Fruit fly (Drosophila melanogaster) whole organism, embryonic: ENCODE measurements around the gene CG31627.
A peak's percentile ranks its signal among the peaks of the same experiment; 100 is the strongest.

Experiments used
- Atf-2 ChIP-seq: fragments of 200-800 bp; sonication (Bioruptor generic); optimal IDR thresholded peaks from 2 replicates; lab custom pipeline; 2016; ENCODE audit warnings: missing biosample characterization, missing genetic modification characterization
- Awh ChIP-seq: fragments of 200-800 bp; sonication (Bioruptor generic); IDR thresholded peaks from 2 replicates; pipeline ENCODE4, ENCODE4 v1.3.6; 2022; ENCODE audit warnings: missing biosample characterization, missing genetic modification characterization
- CG10274 ChIP-seq: fragments of 200-800 bp; sonication (Bioruptor generic); optimal IDR thresholded peaks from 3 replicates; lab custom pipeline; 2017; ENCODE audit warnings: missing biosample characterization, mild to moderate bottlenecking, missing genetic modification characterization
- CG10431 ChIP-seq: fragments of 200-800 bp; sonication (Bioruptor generic); optimal IDR thresholded peaks from 3 replicates; lab custom pipeline; 2018; ENCODE audit warnings: missing biosample characterization, mild to moderate bottlenecking, missing genetic modification characterization
- CG13296 ChIP-seq: fragments of 200-800 bp; sonication (Bioruptor generic); optimal IDR thresholded peaks from 3 replicates; lab custom pipeline; 2018; ENCODE audit warnings: missing biosample characterization, mild to moderate bottlenecking, missing genetic modification characterization
- CG13894 ChIP-seq: fragments of 200-800 bp; sonication (Bioruptor generic); optimal IDR thresholded peaks from 3 replicates; lab custom pipeline; 2018; ENCODE audit warnings: missing biosample characterization, mild to moderate bottlenecking, missing genetic modification characterization, moderate library complexity
- CG2116 ChIP-seq: fragments of 200-800 bp; sonication (Bioruptor generic); optimal IDR thresholded peaks from 3 replicates; lab custom pipeline; 2018; ENCODE audit warnings: missing biosample characterization, mild to moderate bottlenecking, missing genetic modification characterization
- CG2875 ChIP-seq: fragments of 200-800 bp; sonication (Bioruptor generic); optimal IDR thresholded peaks from 2 replicates; lab custom pipeline; 2017; ENCODE audit warnings: missing biosample characterization, mild to moderate bottlenecking, missing genetic modification characterization, missing genetic modification reagents
- CG30403 ChIP-seq: fragments of 200-800 bp; sonication (Bioruptor generic); optimal IDR thresholded peaks from 3 replicates; lab custom pipeline; 2016; ENCODE audit warnings: missing biosample characterization, missing genetic modification characterization
- CG3726 ChIP-seq: fragments of 200-800 bp; sonication (Bioruptor generic); IDR thresholded peaks from 3 replicates; pipeline ENCODE4, ENCODE4 v1.3.6; 2022; ENCODE audit warnings: missing biosample characterization, missing genetic modification characterization
- CG4820 ChIP-seq: fragments of 200-800 bp; sonication (Bioruptor generic); optimal IDR thresholded peaks from 3 replicates; lab custom pipeline; 2016; ENCODE audit warnings: missing biosample characterization, missing genetic modification characterization
- CG6254 ChIP-seq: fragments of 200-800 bp; sonication (Bioruptor generic); optimal IDR thresholded peaks from 3 replicates; lab custom pipeline; 2017; ENCODE audit warnings: mild to moderate bottlenecking, missing biosample characterization, missing genetic modification reagents, missing genetic modification characterization
- CG6813 ChIP-seq: fragments of 200-800 bp; sonication (Bioruptor generic); optimal IDR thresholded peaks from 2 replicates; lab custom pipeline; 2017; ENCODE audit warnings: missing biosample characterization, missing genetic modification characterization, mild to moderate bottlenecking, moderate library complexity, missing genetic modification reagents
- CG6854 ChIP-seq: fragments of 200-800 bp; sonication (Bioruptor generic); optimal IDR thresholded peaks from 3 replicates; lab custom pipeline; 2017; ENCODE audit warnings: missing biosample characterization, mild to moderate bottlenecking, missing genetic modification characterization
- CG8924 ChIP-seq: fragments of 200-800 bp; optimal IDR thresholded peaks from 3 replicates; lab custom pipeline; 2019; ENCODE audit warnings: missing biosample characterization, mild to moderate bottlenecking, missing genetic modification characterization, moderate library complexity
- CrebB ChIP-seq: fragments of 200-800 bp; sonication (Bioruptor generic); optimal IDR thresholded peaks from 3 replicates; lab custom pipeline; 2018; ENCODE audit warnings: missing biosample characterization, mild to moderate bottlenecking, missing genetic modification characterization
- D19A ChIP-seq: fragments of 200-800 bp; optimal IDR thresholded peaks from 3 replicates; lab custom pipeline; 2019; ENCODE audit warnings: missing biosample characterization, mild to moderate bottlenecking, missing genetic modification characterization, moderate library complexity
- Doc2 ChIP-seq: fragments of 200-800 bp; sonication (Bioruptor generic); IDR thresholded peaks from 2 replicates; pipeline ENCODE4 v1.3.6; 2022; ENCODE audit warnings: missing biosample characterization, missing genetic modification characterization
- Eip74EF ChIP-seq, 2 experiments: fragments of 200-800 bp in 1 of 2; fragments of >200 bp in 1 of 2; sonication (Bioruptor generic) in 1 of 2; optimal IDR thresholded peaks; 2 replicates each; lab custom pipeline; 2017 to 2019; ENCODE audit warnings: missing biosample characterization in 2 of 2, missing genetic modification characterization in 2 of 2, mild to moderate bottlenecking in 1 of 2, moderate library complexity in 1 of 2
- Gsc ChIP-seq: fragments of 200-800 bp; sonication (Bioruptor generic); IDR thresholded peaks from 2 replicates; pipeline ENCODE4 v1.3.6; 2022; ENCODE audit warnings: missing biosample characterization, missing genetic modification characterization
- Lim3 ChIP-seq: fragments of 200-800 bp; sonication (Bioruptor generic); IDR thresholded peaks from 2 replicates; pipeline ENCODE4 v1.3.6; 2022; ENCODE audit warnings: missing biosample characterization, missing genetic modification characterization
- MBD-R2 ChIP-seq: fragments of 200-800 bp; sonication (Bioruptor generic); IDR thresholded peaks from 2 replicates; pipeline ENCODE4 v1.3.6; 2022; ENCODE audit warnings: missing biosample characterization, missing genetic modification characterization
- Oli ChIP-seq: fragments of 200-800 bp; sonication (Bioruptor generic); optimal IDR thresholded peaks from 2 replicates; lab custom pipeline; 2018; ENCODE audit warnings: missing biosample characterization, mild to moderate bottlenecking, missing genetic modification characterization, moderate library complexity
- Usf ChIP-seq: fragments of 200-800 bp; sonication (Bioruptor generic); optimal IDR thresholded peaks from 2 replicates; lab custom pipeline; 2017; ENCODE audit warnings: missing genotype, missing biosample characterization, missing genetic modification characterization
- Vsx1 ChIP-seq: fragments of 200-800 bp; sonication (Bioruptor generic); optimal IDR thresholded peaks from 2 replicates; lab custom pipeline; 2017; ENCODE audit warnings: missing biosample characterization, mild to moderate bottlenecking, missing genetic modification characterization, missing genetic modification reagents
- YL-1 ChIP-seq: fragments of 200-800 bp; sonication (Bioruptor generic); optimal IDR thresholded peaks from 3 replicates; lab custom pipeline; 2017; ENCODE audit warnings: missing biosample characterization, mild to moderate bottlenecking, missing genetic modification characterization
- al ChIP-seq: fragments of 200-800 bp; sonication (Bioruptor generic); IDR thresholded peaks from 2 replicates; pipeline ENCODE4 v1.3.6; 2022; ENCODE audit warnings: missing biosample characterization, missing genetic modification characterization
- ap ChIP-seq: fragments of 200-800 bp; sonication (Bioruptor generic); IDR thresholded peaks from 2 replicates; pipeline ENCODE4 v1.3.6; 2022; ENCODE audit warnings: missing biosample characterization, missing genetic modification characterization
- ato ChIP-seq: fragments of 200-800 bp; sonication (Bioruptor generic); IDR thresholded peaks from 2 replicates; pipeline ENCODE4 v1.3.6; 2022; ENCODE audit warnings: missing biosample characterization, missing genetic modification characterization; ENCODE audit not compliant: partially characterized antibody
- bcd ChIP-seq: fragments of 200-800 bp; sonication (Bioruptor generic); optimal IDR thresholded peaks from 2 replicates; lab custom pipeline; 2017; ENCODE audit warnings: missing biosample characterization, mild to moderate bottlenecking, missing genetic modification characterization
- bowl ChIP-seq: fragments of 200-800 bp; sonication (Bioruptor generic); IDR thresholded peaks from 2 replicates; pipeline ENCODE4 v1.3.6; 2022; ENCODE audit warnings: missing biosample characterization, missing genetic modification characterization
- br ChIP-seq: fragments of >200 bp; optimal IDR thresholded peaks from 2 replicates; lab custom pipeline; 2017
- crp ChIP-seq, 2 experiments: fragments of 200-800 bp; sonication (Bioruptor generic); optimal IDR thresholded peaks; 2 replicates in 1 of 2; 3 replicates in 1 of 2; lab custom pipeline; 2017; ENCODE audit warnings: missing biosample characterization in 2 of 2, missing genetic modification characterization in 2 of 2, mild to moderate bottlenecking in 1 of 2, moderate library complexity in 1 of 2
- ems ChIP-seq: fragments of 200-800 bp; sonication (Bioruptor generic); optimal IDR thresholded peaks from 3 replicates; lab custom pipeline; 2016; ENCODE audit warnings: missing biosample characterization, missing genetic modification characterization
- eyg ChIP-seq: fragments of 200-800 bp; sonication (Bioruptor generic); optimal IDR thresholded peaks from 3 replicates; lab custom pipeline; 2016; ENCODE audit warnings: missing biosample characterization, missing genetic modification characterization
- gem ChIP-seq: fragments of 200-800 bp; sonication (Bioruptor generic); optimal IDR thresholded peaks from 2 replicates; lab custom pipeline; 2019; ENCODE audit warnings: missing biosample characterization, mild to moderate bottlenecking, missing genetic modification characterization, moderate library complexity
- hkb ChIP-seq, 2 experiments: fragments of 200-800 bp in 1 of 2; fragments of >200 bp in 1 of 2; sonication (Bioruptor generic) in 1 of 2; IDR thresholded peaks in 1 of 2; optimal IDR thresholded peaks in 1 of 2; 2 replicates each; pipeline versions ENCODE4 v1.3.6 to Lab custom; 2017 to 2022; ENCODE audit warnings: missing biosample characterization in 1 of 2, missing genetic modification characterization in 1 of 2
- ken ChIP-seq: fragments of 200-800 bp; sonication (Bioruptor generic); IDR thresholded peaks from 3 replicates; pipeline ENCODE4 v1.3.6; 2022; ENCODE audit warnings: missing biosample characterization, missing genetic modification characterization
- nom ChIP-seq: fragments of 200-800 bp; sonication (Bioruptor generic); optimal IDR thresholded peaks from 2 replicates; lab custom pipeline; 2017; ENCODE audit warnings: missing biosample characterization, missing genetic modification characterization, mild to moderate bottlenecking, moderate library complexity, missing genetic modification reagents
- pita ChIP-seq: fragments of 200-800 bp; sonication (Bioruptor generic); optimal IDR thresholded peaks from 2 replicates; lab custom pipeline; 2017; ENCODE audit warnings: missing biosample characterization, mild to moderate bottlenecking, missing genetic modification characterization
- repo ChIP-seq: fragments of 200-800 bp; sonication (Bioruptor generic); optimal IDR thresholded peaks from 2 replicates; lab custom pipeline; 2016; ENCODE audit warnings: missing biosample characterization, missing genetic modification characterization
- sc ChIP-seq, 3 experiments: fragments of >200 bp in 2 of 3; fragments of 200-800 bp in 1 of 3; sonication (Bioruptor generic) in 1 of 3; optimal IDR thresholded peaks; 2 replicates in 2 of 3; 3 replicates in 1 of 3; lab custom pipeline; 2017; ENCODE audit warnings: mild to moderate bottlenecking in 1 of 3, missing biosample characterization in 1 of 3, missing genetic modification characterization in 1 of 3, missing genetic modification reagents in 1 of 3
- schlank ChIP-seq: fragments of 200-800 bp; sonication (Bioruptor generic); optimal IDR thresholded peaks from 2 replicates; lab custom pipeline; 2018; ENCODE audit warnings: missing biosample characterization, mild to moderate bottlenecking, missing genetic modification characterization
- sima ChIP-seq: fragments of 200-800 bp; sonication (Bioruptor generic); optimal IDR thresholded peaks from 2 replicates; lab custom pipeline; 2016; ENCODE audit warnings: missing biosample characterization, missing genetic modification characterization
- sisA ChIP-seq: fragments of 200-800 bp; sonication (Bioruptor generic); IDR thresholded peaks from 2 replicates; pipeline ENCODE4 v1.3.6; 2022; ENCODE audit warnings: missing biosample characterization, missing genetic modification characterization
- slbo ChIP-seq: fragments of 200-800 bp; sonication (Bioruptor generic); IDR thresholded peaks from 2 replicates; pipeline ENCODE4 v1.3.6; 2022; ENCODE audit warnings: missing biosample characterization, missing genetic modification characterization
- slp2 ChIP-seq: fragments of 200-800 bp; sonication (Bioruptor generic); optimal IDR thresholded peaks from 2 replicates; lab custom pipeline; 2016; ENCODE audit warnings: missing biosample characterization, missing genetic modification characterization
- unc-4 ChIP-seq: fragments of 200-800 bp; sonication (Bioruptor generic); IDR thresholded peaks from 2 replicates; pipeline ENCODE4 v1.3.6; 2022; ENCODE audit warnings: missing biosample characterization, missing genetic modification characterization; ENCODE audit not compliant: partially characterized antibody
- wdn ChIP-seq: fragments of 200-800 bp; sonication (Bioruptor generic); IDR thresholded peaks from 2 replicates; pipeline ENCODE4 v1.3.6; 2022; ENCODE audit warnings: missing biosample characterization, missing genetic modification characterization

Gene CG31627

dm6 chr2L:21163311-21163842, 9.6 kb upstream of the CG31627 start, which contains the start of gene Noc2 (continued):
- TF ChIP-seq ken (GFP tag; lab: Robert Waterston, UW), result peak; percentile 64; the same call in 1 of the 3 replicates
- TF ChIP-seq schlank (tag; lab: Kevin White, UChicago), result no peak
- peak; percentile 14 for TF ChIP-seq Oli (tag; lab: Kevin White, UChicago)
- peak; percentile 63 for TF ChIP-seq CG30403
- TF ChIP-seq Doc2 (GFP tag; lab: Robert Waterston, UW), result no peak
- TF ChIP-seq Awh (GFP tag; lab: Robert Waterston, UW), result no peak
- TF ChIP-seq CG2875 (GFP tag; lab: Kevin White, UChicago), result no peak
- TF ChIP-seq sisA (GFP tag; lab: Robert Waterston, UW), result peak; percentile 64
- TF ChIP-seq Usf (GFP tag; lab: Kevin White, UChicago), result peak; percentile 24
- no peak for TF ChIP-seq Atf-2
- TF ChIP-seq Gsc, result no peak; the same call in 1 of the 2 replicates
- peak; percentile 46; the same call in 1 of the 2 replicates for TF ChIP-seq al
- peak; percentile 46 for TF ChIP-seq YL-1
- no peak for TF ChIP-seq Lim3
- TF ChIP-seq CG6854 (GFP tag; lab: Kevin White, UChicago), result no peak
- no peak for TF ChIP-seq CG10431 (GFP tag; lab: Kevin White, UChicago)
- no peak for TF ChIP-seq hkb (optimal IDR thresholded peaks at IDR 0.05; lab: Kevin White, UChicago)
- TF ChIP-seq hkb (GFP tag; IDR thresholded peaks at IDR 0.05; lab: Robert Waterston, UW), result peak; percentile 43; the same call in 1 of the 2 replicates
- TF ChIP-seq eyg (GFP tag; lab: Kevin White, UChicago), result no peak
- TF ChIP-seq unc-4 (GFP tag; lab: Robert Waterston, UW), result no peak
- peak; percentile 5 for TF ChIP-seq D19A
- TF ChIP-seq CG13296 (GFP tag; lab: Kevin White, UChicago), result peak; percentile 21
- TF ChIP-seq repo, result no peak
- no peak for TF ChIP-seq bowl (GFP tag; lab: Robert Waterston, UW)
- peak; percentile 50 for TF ChIP-seq CG8924 (tag; lab: Kevin White, UChicago)
- no peak for TF ChIP-seq slp2
- peak; percentile 79 for TF ChIP-seq slbo (GFP tag; lab: Robert Waterston, UW)
- TF ChIP-seq CG4820 (GFP tag; lab: Kevin White, UChicago), result peak; percentile 22
- TF ChIP-seq pita (GFP tag; lab: Kevin White, UChicago), result no peak
- peak; percentile 6; the same call in 1 of the 2 replicates for TF ChIP-seq ato (GFP tag; lab: Robert Waterston, UW)
- no peak for TF ChIP-seq Eip74EF (GFP tag; optimal IDR thresholded peaks at IDR 0.05; lab: Kevin White, UChicago)
- TF ChIP-seq CrebB (tag; lab: Kevin White, UChicago), result no peak
- TF ChIP-seq CG3726, result no peak
- TF ChIP-seq Vsx1 (GFP tag; lab: Kevin White, UChicago), result no peak
- TF ChIP-seq bcd (GFP tag; lab: Kevin White, UChicago), result peak; percentile 37
- TF ChIP-seq MBD-R2, result peak; percentile 63
- TF ChIP-seq CG13894, result no peak
- no peak for TF ChIP-seq sima
- peak; percentile 65 for TF ChIP-seq gem (tag; lab: Kevin White, UChicago)
- no peak for TF ChIP-seq sc (optimal IDR thresholded peaks at IDR 0.05; lab: Kevin White, UChicago)
- peak; percentile 6 for TF ChIP-seq sc (GFP tag; optimal IDR thresholded peaks at IDR 0.05; lab: Kevin White, UChicago)
- TF ChIP-seq ems (GFP tag; lab: Kevin White, UChicago), result peak; percentile 21
- no peak for TF ChIP-seq CG6813 (GFP tag; lab: Kevin White, UChicago)
- no peak for TF ChIP-seq CG6254
- TF ChIP-seq CG2116 (GFP tag; lab: Kevin White, UChicago), result peak; percentile 41
- TF ChIP-seq br (lab: Kevin White, UChicago), result no peak
- TF ChIP-seq nom (GFP tag; lab: Kevin White, UChicago), result no peak
- TF ChIP-seq wdn (GFP tag; lab: Robert Waterston, UW), result no peak
- TF ChIP-seq ap, result 0 out of 2 replicates have a peak, but pooled peaks have one; percentile 32
- TF ChIP-seq CG10274 (GFP tag; lab: Kevin White, UChicago), result no peak
- no peak for TF ChIP-seq crp (GFP tag; optimal IDR thresholded peaks at IDR 0.05; lab: Kevin White, UChicago)
